Worm (Caenorhabditis elegans) whole organism, L4/young adult: ENCODE data around the gene zmp-6.
A peak's percentile ranks its signal among the peaks of the same experiment; 100 is the strongest.

Source experiments
- W03F9.2 ChIP-seq: fragments of 150-350 bp; optimal IDR thresholded peaks from 2 replicates; lab custom pipeline; 2014; ENCODE audit warnings: missing biosample characterization, missing genetic modification characterization
- dao-5 ChIP-seq: sonication (generic microtip); optimal IDR thresholded peaks from 2 replicates; lab custom pipeline; 2016; ENCODE audit warnings: missing genotype, missing genetic modification characterization, moderate library complexity, missing compliant biosample characterization
- him-1 ChIP-seq: sonication (generic microtip); optimal IDR thresholded peaks from 2 replicates; lab custom pipeline; 2016; ENCODE audit warnings: missing genotype, missing genetic modification reagents, missing genetic modification characterization, missing compliant biosample characterization

Gene zmp-6

ce11 chrIII:7201378-7202256 lies 46.0 kb downstream of the zmp-6 start, which contains the start of gene dpy-31:
Gene dpy-31 (plus strand): TSS chrIII:7202206.
- TF ChIP-seq W03F9.2 (tag; lab: Kevin White, UChicago) (no peak), him-1 (tag; lab: Kevin White, UChicago) (no peak), dao-5 (tag; lab: Kevin White, UChicago) (no peak)

- TF ChIP-seq him-1 (tag; lab: Kevin White, UChicago) (no peak), dao-5 (tag; lab: Kevin White, UChicago) (no peak), W03F9.2 (tag; lab: Kevin White, UChicago) (no peak)
These were observed 48.2 kb downstream of the zmp-6 start for ce11 chrIII:7199467-7199866.

- TF ChIP-seq dao-5 (tag; lab: Kevin White, UChicago): no peak
- TF ChIP-seq W03F9.2 (tag; lab: Kevin White, UChicago): peak; percentile 56
- no peak for TF ChIP-seq him-1 (tag; lab: Kevin White, UChicago)
These were observed 48.8 kb downstream of the zmp-6 start, which contains the start of gene pfd-5 for ce11 chrIII:7198838-7199237. Gene pfd-5 (minus strand): TSS chrIII:7198884.

DNA sequence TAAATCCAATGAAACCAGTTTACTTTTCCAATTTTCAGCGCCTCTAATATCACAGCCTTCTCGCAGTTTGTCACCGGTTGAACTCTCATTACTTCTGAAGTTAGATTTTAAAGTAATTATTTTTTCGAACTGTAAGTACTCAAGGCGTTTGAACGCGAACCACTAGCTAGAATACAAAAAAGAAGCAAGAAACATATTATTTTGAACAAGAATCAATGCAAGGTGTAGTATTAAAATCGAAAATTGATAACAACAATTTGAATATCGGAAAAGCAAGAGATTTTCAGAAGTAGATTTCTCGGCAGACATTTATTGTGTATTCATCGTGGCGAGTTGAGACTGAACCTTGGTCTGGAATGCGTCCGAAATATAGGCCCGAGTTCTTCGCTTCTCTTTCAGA lies 49.7 kb downstream of the zmp-6 start, which contains the start of gene exos-9:
exos-9 (minus strand) TSS at position 101 of the 400 bp plus-strand sequence.
- no peak for TF ChIP-seq him-1 (tag; lab: Kevin White, UChicago)
- TF ChIP-seq dao-5 (tag; lab: Kevin White, UChicago): no peak
- no peak for TF ChIP-seq W03F9.2 (tag; lab: Kevin White, UChicago)
